Worm (Caenorhabditis elegans): ENCODE data around the gene clec-161.

clec-161 gene

DNA sequence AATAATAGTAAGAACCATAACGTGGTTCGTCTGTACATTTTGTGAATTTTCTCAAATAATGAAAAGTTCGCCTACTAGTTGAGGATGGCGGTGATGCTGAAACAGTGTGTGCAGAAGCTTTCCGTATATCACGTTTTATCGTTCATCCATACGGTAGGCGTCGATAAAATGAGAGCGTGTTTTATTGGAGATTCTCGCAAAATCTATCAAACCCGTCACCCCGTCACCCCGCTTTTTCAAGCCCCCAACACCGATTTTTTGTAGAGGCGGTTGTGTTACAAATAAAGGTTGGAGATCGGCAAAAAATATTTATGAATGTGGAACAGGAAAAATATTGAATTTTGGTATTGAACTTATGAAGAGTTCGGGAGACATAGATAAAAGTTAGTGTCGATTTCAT is at the start of gene clec-161:
Gene clec-161 (minus strand): TSS at position 101 of the 400 bp plus-strand sequence.
- TF ChIP-seq dao-5 (tag; optimal IDR thresholded peaks at IDR 0.05): no peak
- TF ChIP-seq W03F9.2 (tag; optimal IDR thresholded peaks at IDR 0.05): no peak
- no peak for TF ChIP-seq him-1 (tag; optimal IDR thresholded peaks at IDR 0.05)

DNA sequence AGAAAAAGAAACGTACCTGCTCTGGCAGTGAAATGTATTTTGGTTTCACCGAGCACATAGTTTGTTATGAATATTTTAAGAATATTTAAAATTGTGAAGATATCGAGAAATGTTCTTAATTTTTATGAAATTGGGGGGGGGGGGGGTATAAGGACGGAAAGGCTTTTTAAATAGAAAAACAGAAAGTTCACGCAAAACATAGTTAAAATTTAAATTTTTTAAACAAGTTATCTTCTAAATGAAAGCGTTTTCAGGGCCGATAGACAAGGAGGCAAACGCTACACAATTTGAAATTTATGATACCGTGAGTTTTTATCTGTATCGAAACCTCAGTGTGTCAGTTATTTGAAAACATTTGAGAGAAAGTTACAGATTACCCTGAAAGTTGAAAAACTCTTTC is 47.3 kb upstream of the clec-161 start, which contains the start of gene C15H7.4:
Gene C15H7.4 (minus strand): TSS at position 101 of the 400 bp plus-strand sequence.
- TF ChIP-seq W03F9.2 (tag; optimal IDR thresholded peaks at IDR 0.05) (no peak), him-1 (tag; optimal IDR thresholded peaks at IDR 0.05) (no peak), dao-5 (tag; optimal IDR thresholded peaks at IDR 0.05) (no peak)

DNA sequence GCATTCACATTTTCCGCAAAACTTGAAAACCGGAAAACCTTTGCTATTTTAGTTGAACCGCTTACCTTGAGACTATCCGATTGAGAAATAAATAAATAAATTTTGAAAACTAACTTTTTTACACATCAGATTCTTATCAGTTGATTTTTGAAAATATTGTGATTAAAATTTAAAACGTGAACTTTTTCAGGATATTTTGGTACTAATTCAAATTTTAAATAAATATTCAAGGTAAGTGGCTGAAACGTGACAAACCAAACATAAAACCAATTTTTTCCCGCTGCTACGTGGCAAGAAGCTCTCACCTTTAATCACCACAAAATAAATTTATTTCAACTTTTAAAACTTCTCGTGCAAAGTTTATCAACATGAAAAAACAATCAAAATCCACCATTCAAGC is 43.3 kb upstream of the clec-161 start, which contains the start of gene C15H7.3:
Gene C15H7.3 (minus strand): TSS at position 101 of the 400 bp plus-strand sequence.
- TF ChIP-seq him-1 (tag; optimal IDR thresholded peaks at IDR 0.05) (no peak), W03F9.2 (tag; optimal IDR thresholded peaks at IDR 0.05) (no peak), dao-5 (tag; optimal IDR thresholded peaks at IDR 0.05) (no peak)

DNA sequence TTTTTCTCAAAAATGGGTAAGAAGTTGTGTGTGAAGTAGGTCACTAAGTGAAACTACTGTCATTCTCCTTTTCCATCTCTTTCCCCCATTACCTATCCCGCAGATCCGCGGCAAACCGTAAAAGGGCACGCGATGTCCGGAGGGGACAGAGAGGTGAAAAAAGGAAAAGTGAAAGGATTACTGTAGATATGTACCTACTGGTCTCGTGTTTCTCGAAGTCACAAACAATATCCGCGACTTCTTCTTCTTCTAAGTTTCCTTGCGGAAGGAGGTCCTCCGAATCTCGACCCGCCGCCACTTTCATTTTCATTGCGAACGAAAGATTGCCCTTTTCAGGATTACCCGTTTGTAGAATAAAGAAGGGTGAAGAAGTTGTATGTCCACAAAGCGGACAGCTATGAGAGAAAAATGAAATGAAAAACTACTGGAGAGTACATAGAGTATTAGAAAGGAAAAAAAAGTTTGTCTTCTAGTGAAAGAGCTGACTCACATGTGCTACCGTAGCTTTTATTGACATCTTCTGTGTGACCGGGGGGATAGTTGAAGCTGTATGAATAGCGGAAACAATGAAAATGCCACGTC is 38.0 kb upstream of the clec-161 start:
- TF ChIP-seq W03F9.2 (tag; optimal IDR thresholded peaks at IDR 0.05): no peak
- TF ChIP-seq dao-5 (tag; optimal IDR thresholded peaks at IDR 0.05): no peak

DNA sequence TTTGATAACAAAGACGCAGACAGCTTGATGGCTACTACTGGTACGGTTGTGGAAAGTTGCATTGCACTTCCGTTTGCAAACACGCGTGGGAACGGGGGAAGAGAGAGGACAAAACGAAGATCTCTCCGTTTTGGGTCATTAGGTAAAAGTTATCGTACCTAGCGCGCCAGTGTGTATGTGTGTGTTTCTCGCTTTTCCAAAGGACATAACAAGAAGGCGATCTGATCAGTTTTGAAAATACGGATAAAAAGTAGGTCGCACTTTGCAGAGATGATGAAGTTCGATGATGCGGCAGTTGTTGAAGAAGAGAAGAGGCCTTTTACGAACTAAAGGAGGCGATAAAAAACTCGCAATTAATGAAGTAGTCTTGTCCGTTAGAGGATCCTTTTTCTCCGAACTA is 36.5 kb upstream of the clec-161 start:
- TF ChIP-seq W03F9.2 (tag; optimal IDR thresholded peaks at IDR 0.05) (no peak), him-1 (tag; optimal IDR thresholded peaks at IDR 0.05) (no peak), dao-5 (tag; optimal IDR thresholded peaks at IDR 0.05) (no peak)

DNA sequence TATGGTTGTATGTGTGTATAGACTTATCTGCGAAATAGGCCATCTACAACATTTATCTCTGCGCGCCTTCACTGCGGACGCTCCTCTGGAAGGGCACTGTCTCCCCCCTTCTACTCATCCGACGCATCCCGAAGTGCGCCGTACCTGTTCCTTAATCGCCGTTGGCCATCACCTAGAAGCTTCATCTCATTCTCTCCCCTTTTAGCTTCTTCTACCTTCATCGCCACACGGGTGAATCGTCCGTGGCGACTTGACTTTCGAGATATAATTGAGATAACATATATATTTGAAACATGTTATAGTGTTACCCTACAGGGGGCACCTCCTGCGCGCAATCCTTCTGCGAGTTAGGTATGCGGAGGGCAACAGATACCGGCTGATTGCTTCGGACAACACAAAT is 33.6 kb upstream of the clec-161 start:
- TF ChIP-seq him-1 (tag; optimal IDR thresholded peaks at IDR 0.05) (no peak), W03F9.2 (tag; optimal IDR thresholded peaks at IDR 0.05) (no peak), dao-5 (tag; optimal IDR thresholded peaks at IDR 0.05) (no peak)

DNA sequence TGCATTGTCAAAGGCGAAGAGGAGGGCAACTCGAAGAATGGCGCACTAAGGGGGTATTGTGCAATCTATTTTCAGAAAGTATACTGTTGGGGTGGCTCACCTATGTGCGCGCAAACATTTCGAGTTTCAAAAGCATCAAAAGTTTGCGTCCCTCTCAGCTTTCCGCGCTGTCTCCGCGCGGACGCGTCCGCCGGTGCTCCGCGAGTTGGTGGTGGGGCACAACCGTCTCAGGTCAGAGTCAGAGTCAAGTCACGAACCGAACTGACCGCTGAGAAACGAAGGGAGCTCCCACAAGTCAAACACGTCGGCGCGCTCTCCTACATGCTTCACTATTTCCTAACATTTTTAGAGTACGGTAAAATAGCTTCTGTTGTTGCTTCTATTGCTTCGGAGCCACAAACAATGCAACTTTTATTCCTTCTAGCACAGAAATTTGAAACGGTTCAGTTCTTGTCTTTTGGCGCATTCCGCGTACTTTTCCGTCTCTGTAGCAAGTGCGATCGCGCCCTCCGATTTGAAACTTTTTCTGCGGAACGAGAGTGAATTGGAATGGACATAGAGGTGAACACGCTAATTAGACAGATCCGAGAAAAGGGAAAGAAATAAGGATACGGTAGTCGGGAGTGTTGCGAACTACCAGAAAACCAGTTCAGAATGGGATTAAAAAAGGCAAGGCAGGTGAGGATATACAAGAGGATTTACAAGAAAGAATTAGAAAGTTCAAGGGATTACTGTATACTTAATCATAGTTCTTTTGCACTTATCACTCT is 30.9 kb upstream of the clec-161 start:
- TF ChIP-seq W03F9.2 (tag; optimal IDR thresholded peaks at IDR 0.05) (no peak), him-1 (tag; optimal IDR thresholded peaks at IDR 0.05) (no peak), dao-5 (tag; optimal IDR thresholded peaks at IDR 0.05) (no peak)

DNA sequence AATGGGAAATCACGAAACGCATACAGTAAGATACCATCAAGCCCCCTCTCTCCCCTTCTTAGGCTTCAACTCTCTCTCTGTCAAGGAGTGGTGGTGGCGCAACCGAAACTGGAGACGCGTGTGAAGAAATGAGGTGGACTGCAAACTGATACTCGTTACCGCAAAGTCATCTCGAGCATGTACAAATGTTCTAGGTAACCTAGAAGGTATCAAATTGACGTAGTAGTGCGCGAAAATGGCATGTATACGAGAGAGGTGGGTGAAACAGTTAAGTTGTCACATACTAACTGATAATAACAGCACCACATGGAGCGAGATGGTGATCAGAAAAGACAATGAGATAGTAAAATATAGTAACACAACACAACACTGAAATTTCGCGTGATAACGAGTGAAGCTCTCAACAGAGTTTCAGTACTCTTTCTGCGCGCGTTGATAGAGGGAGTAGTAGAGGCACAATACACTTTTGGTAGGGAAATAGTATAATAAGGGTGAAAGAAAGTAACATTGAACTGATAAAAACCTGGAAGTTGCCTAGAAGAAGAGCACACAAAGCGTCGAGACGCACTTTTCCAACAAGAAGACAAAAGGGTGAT is 29.7 kb upstream of the clec-161 start:
- TF ChIP-seq him-1 (tag; optimal IDR thresholded peaks at IDR 0.05) (no peak), W03F9.2 (tag; optimal IDR thresholded peaks at IDR 0.05) (no peak), dao-5 (tag; optimal IDR thresholded peaks at IDR 0.05) (no peak)

DNA sequence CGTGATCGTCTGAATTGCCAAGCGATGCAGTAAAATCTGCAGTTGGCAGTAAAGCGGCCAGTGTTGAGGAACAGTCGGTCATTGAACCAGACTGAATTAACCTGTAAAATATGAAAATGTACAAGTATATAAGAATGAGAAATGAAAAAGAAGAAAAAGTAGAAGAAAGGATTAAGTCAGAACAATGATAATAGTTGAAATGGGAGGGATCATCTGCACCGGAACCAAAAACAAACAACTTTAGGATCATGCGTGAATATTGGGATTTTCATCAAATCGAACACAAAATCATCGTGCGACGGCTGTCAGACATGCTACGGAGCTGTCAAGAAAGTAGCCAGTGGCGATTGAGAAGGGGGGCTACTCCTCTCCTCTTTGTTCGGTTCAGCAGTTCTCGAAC is 28.5 kb upstream of the clec-161 start, which contains the start of gene gei-13:
Gene gei-13 (minus strand): TSS at position 101 of the 400 bp plus-strand sequence.
- TF ChIP-seq dao-5 (tag; optimal IDR thresholded peaks at IDR 0.05) (no peak), W03F9.2 (tag; optimal IDR thresholded peaks at IDR 0.05) (no peak), him-1 (tag; optimal IDR thresholded peaks at IDR 0.05) (no peak)

DNA sequence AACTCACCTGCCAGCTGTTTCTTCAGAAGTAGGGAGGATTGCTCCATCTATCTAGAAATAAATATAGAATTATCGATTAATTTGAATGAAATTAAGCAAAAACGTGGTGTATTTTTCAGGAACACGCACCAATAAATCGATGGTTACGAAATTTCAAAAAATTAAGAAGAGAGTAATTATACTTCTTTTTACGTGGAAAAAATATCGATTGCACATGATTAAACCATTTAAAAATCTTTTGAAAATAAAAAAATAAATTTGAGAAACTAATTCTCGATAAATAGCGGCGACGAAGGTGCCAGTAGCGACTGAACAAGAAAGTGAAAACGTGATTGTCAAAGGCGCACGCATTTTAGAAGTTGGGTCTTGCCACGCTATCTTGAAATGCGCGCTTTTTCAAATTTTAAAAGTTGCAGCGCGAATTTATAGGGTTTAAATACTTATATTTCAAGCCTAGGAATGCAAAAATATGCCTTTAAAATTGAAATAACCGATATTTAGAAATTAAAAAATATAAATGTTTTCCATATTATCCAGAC is 22.6 kb upstream of the clec-161 start, which contains the start of gene ubc-7:
Gene ubc-7 (minus strand): TSS at position 51 of the 539 bp plus-strand sequence.
- no peak for TF ChIP-seq dao-5 (tag; optimal IDR thresholded peaks at IDR 0.05)
- peak; percentile 79 for TF ChIP-seq W03F9.2 (tag; optimal IDR thresholded peaks at IDR 0.05)
- no peak for TF ChIP-seq him-1 (tag; optimal IDR thresholded peaks at IDR 0.05)

DNA sequence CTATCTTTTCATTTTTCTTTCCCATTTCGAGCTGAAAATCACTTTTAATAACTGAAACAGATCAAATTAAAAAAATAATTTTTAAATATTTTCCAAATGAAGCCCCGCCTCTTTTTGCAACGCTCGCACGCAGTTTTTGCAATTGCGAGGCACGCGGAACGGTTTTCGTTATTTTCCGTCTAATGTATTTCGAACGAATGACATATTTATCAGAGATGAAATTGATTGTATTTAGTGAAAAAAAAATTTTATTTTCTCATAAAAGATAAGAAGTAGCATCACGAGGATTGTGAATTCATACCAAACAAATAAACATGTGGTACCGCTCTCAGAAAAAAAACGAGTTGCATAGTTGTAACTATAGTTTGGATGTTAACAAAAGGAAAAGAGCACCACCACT is 21.3 kb upstream of the clec-161 start, which contains the start of gene rpac-19:
Gene rpac-19 (minus strand): TSS at position 31 of the 400 bp plus-strand sequence.
- TF ChIP-seq W03F9.2 (tag; optimal IDR thresholded peaks at IDR 0.05) (peak; percentile 74), him-1 (tag; optimal IDR thresholded peaks at IDR 0.05) (no peak), dao-5 (tag; optimal IDR thresholded peaks at IDR 0.05) (no peak)

DNA sequence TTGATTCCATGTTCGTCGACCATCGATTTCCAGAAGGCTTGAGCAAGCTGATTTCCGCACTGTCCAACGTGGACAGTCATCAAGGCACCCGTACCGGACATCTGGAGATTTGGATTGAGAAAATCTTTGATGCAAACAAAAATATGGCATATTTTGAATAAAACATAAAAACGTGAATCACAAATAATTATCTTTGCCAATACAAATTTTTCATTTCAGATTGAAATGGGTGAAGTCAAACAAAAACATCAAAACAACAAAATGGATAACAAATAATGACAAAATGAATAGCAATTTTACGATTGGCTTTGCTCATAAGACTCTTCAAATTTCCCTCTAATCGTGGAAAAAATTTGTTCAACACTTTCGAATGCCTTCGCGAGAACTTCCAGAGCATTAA is 20.5 kb upstream of the clec-161 start, which contains the start of gene tbg-1:
Gene tbg-1 (minus strand): TSS at position 101 of the 400 bp plus-strand sequence.
- no peak for TF ChIP-seq him-1 (tag; optimal IDR thresholded peaks at IDR 0.05)
- TF ChIP-seq dao-5 (tag; optimal IDR thresholded peaks at IDR 0.05): no peak
- TF ChIP-seq W03F9.2 (tag; optimal IDR thresholded peaks at IDR 0.05): no peak

DNA sequence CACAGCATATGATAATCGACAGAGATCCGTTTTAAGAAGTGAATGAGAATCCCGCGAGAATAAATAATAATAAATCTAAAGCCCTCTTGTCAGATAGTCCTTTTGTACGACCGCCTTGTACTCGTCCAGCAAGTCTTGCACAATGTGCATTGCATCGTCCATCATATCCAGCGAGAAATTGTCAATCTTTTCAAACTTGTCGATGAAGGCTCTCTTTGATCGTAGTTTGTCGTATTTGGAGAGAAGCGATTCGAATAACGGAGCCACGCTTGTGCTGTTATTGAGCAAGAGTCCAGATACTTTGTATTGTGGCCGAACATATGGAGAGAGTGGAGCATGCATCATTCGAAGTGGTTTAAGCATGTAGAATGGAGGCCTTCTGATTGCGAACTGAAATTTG is 18.1 kb upstream of the clec-161 start:
- no peak for TF ChIP-seq W03F9.2 (tag; optimal IDR thresholded peaks at IDR 0.05)
- no peak for TF ChIP-seq him-1 (tag; optimal IDR thresholded peaks at IDR 0.05)
- TF ChIP-seq dao-5 (tag; optimal IDR thresholded peaks at IDR 0.05): no peak
